Worm (Caenorhabditis elegans): ENCODE data around the gene dnj-7.

Gene dnj-7

DNA sequence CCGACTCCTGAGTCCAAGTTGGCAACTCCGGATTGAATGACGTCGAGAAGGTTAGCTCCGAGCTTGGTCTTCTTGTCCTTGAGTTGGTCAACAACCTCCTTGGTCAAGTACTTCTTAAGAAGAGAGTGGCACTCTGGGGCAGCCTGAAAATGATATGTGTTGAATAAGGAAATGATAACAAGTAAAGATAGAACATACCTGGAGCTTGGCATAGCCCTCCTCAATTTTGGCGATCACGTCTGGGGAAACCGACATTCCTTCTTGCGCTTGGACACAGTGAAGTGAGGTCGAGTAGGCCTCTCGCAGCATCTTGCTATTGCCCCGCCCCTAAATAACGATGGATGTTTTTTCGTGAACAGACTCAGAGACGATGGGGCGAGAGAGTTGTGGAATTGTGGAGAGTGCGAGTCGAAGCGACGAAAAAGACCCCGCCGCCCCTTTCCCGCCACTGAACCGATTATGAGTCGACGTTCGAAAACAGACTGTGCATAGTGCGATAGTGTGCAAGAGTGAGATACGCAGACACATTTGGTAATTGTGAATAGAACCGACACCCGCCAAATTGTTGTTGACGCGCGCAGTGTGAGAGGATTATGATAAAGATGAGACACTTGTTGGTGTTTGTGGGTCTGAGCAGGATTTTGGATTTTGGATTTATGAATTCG is 37.9 kb downstream of the dnj-7 start:
- no peak for TF ChIP-seq unc-62 (GFP tag; optimal IDR thresholded peaks at IDR 0.05)

DNA sequence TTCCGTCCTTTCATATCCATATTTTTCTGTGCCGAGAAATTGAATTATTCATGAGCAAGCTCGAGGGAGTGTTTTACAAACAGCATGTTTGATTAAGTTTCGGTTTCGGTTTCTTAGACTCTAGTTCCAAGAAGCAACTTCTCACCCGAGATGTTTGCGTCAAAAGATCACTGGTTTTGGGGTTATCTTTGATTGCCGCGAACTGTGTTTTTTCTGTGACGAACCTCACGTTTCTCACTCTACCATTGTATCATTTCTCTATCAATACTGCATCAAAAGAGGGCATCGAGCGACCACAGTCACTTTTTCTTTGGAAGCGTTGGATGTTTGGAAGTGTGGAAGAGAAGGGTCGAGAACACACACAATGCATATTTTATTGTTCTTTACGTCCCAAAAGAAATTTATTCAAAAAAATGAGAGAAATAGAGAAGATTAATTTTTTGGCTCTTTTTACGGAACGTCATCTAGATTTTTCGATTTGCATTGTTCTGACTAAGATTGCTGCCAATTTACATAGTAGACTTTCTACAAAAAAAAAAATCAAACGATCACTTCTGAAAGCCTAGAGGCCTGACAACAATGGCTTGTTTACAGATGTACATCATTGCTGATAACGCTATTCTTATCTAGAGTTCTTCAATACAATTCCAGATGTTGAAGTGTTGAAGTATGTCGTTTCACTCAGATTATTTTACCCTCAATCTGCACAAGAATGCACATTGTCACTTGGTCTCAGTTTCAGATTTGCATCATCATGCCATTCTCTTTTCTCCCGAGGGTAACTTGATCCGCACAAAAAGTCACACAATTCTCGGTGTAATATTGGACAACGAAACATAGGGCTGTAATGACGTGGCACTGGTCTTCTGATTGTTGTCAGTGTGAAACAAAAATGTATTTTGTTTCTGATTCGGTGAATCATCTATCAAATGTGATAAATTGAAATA is 39.0 kb downstream of the dnj-7 start:
- no peak for TF ChIP-seq unc-62 (GFP tag; optimal IDR thresholded peaks at IDR 0.05)

DNA sequence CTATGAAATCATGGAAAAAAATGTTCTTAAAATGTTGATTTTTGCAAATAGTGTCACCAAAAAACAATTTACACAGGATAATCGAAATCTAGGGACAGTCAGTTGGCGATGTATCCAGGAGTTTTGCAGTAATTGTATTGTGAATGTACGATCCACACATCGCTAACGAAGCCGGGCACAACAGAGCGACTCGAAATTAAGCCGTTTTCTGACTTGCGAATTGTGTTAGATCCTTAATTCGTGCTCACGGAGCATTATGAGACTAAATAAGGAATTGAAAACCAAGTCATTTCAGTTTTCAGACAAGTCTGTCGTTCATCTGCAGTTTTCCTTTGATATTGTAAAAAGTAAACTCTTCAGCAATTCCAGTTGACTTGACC is 39.7 kb downstream of the dnj-7 start:
- no peak for TF ChIP-seq unc-62 (GFP tag; optimal IDR thresholded peaks at IDR 0.05)

DNA sequence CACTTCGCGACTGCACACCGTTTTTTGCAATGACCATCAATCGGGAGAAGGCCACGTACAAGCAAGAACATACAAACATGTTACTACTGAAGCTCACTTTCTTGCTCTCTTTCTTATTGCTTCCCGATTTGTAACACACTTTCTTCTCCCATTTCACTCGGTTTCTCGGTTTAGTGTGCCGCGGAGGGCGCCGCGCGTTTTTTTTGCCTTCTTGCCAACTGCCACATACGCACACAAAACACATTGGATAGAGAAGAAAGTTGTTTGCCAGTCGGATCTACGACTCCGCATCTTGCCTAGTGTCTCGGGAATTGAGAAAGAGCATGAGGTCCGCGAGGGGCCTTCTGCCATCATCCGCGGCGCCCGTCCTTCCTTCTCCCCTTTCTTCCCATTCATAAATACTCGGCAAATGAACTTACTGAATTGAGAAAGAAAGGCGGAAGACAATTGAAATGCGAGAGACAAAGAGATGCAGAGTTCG is 40.4 kb downstream of the dnj-7 start:
- TF ChIP-seq unc-62 (GFP tag; optimal IDR thresholded peaks at IDR 0.05): no peak

DNA sequence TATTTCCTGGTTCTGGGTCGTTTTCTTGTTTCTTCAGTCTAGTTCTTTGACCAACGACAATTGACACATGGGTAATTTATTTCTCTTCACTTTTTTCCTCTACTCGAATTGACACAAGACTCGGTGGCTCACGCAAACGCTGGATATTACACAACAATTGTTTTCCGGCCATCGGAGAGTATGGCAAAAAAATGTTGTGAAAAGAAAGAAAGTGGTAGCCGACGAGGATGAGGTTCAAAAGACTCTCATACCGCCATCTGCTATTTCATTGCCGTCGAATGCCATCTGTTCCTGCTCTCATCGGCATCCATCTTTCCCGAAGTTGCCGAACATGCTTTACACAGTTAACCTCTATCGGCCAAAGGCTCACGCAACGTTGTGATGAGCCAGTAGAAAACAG is 42.4 kb downstream of the dnj-7 start:
- TF ChIP-seq unc-62 (GFP tag; optimal IDR thresholded peaks at IDR 0.05): no peak

DNA sequence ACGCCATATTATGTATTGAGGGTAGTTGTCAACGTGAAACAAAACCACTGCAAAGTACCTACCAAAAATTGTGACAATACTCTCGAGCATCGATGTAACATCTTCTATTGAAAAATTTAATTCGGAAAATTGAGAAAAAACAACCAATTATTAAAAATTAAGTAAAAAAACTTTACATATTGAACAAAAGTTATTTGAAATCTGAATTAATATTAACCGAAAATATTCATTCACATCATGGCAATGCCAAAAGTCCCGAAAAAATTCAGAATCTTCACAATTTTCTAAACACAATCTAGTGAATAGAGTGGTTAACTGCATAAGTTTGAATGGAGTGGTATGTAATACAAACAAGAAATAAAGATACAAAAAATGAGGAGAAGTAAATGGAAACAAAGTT is 44.2 kb downstream of the dnj-7 start, which contains the start of gene F46H5.3:
TSS of gene F46H5.3 (minus strand) at position 101 of the 400 bp plus-strand sequence.
- TF ChIP-seq unc-62 (GFP tag; optimal IDR thresholded peaks at IDR 0.05): no peak

DNA sequence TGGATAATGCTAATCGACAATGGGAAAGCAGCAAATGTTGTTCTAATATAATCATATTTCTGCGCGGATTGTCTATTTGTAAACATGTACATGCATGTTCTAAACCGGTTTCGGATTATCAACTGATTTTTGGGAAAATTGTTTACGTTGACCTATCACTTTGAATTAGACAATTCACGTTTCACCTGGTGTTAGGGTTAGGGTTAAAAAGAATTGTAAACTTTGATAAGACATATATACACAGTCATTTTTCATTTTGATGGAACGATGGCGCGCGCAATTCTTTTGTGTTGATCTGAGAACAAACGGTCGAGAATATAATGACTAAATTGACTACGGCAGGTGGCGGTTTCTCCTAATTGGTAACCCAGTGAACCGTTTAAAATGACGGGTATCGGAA is 47.8 kb downstream of the dnj-7 start:
- TF ChIP-seq unc-62 (GFP tag; optimal IDR thresholded peaks at IDR 0.05): no peak

DNA sequence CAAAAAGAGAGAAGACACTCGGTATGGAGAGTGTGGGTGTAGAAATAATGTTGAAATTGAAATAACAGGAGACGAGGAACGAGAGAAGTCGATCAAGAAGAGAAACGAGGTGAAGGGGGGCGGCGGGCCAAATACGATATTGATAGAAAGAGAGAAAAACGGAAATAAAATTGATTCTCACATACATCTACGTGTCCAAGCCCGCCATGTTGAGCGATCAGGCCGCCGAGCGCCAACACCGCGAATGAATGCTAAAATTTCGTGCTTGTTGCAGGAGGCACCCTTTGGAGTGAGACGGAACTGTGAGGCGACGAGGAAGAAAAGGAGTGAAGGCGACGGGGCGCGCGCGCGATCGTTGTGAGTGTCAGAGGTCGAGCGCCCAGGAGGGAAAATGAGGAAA is 48.5 kb downstream of the dnj-7 start, which contains the start of gene F46H5.7:
TSS of gene F46H5.7 (minus strand) at position 106 of the 400 bp plus-strand sequence.
- no peak for TF ChIP-seq unc-62 (GFP tag; optimal IDR thresholded peaks at IDR 0.05)

DNA sequence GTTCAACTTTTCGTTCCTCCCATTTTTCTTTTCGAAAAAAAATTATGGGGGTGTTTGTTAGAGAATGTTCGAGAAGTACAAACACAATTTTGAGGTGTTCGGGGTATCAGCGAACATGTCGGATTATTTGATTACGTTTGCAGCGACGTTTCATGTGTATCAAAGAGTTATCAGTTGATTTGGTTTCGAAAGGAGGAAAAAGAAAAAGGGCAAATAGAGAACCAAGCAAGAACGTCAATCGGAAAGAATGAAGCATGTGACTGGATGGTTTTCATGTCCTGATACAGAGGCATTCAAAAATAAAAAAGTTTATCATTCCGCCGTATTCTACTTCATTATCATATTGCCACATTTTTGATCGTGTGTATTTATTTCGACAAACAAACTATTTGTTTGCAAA is 50.4 kb downstream of the dnj-7 start:
- TF ChIP-seq unc-62 (GFP tag; optimal IDR thresholded peaks at IDR 0.05): no peak

Data from whole organism, dauer.